Fruit fly (Drosophila melanogaster): ENCODE measurements around the gene MBD-like.

- TF ChIP-seq CG15336 (GFP tag; IDR thresholded peaks at IDR 0.05) (no peak), CG6808 (GFP tag; optimal IDR thresholded peaks at IDR 0.05) (no peak), achi (GFP tag; optimal IDR thresholded peaks at IDR 0.05) (no peak), CG10631 (GFP tag; optimal IDR thresholded peaks at IDR 0.05) (no peak), svp (GFP tag) (peak; percentile 50), Lpt (GFP tag; optimal IDR thresholded peaks at IDR 0.05) (no peak), CG10669 (GFP tag; optimal IDR thresholded peaks at IDR 0.05) (no peak), Smox (GFP tag; optimal IDR thresholded peaks at IDR 0.05) (no peak), CG9139 (GFP tag; optimal IDR thresholded peaks at IDR 0.05) (no peak), CG6276 (GFP tag; optimal IDR thresholded peaks at IDR 0.05) (no peak), Eip75B (GFP tag; optimal IDR thresholded peaks at IDR 0.05) (no peak), CG1621 (tag; optimal IDR thresholded peaks at IDR 0.05) (no peak), CG3032 (tag; optimal IDR thresholded peaks at IDR 0.05) (no peak)
These were observed 30.1 kb upstream of the MBD-like start for dm6 chr3R:9529387-9529897.
